Fruit fly (Drosophila melanogaster): Measurements from ENCODE around the gene GMF.

dm6 chr2L:16287602-16288392 is 15.0 kb downstream of the GMF start, which contains the start of the genes crp and pkaap:
- TF ChIP-seq Sin3A (optimal IDR thresholded peaks at IDR 0.05) = no peak
- no peak for TF ChIP-seq h (optimal IDR thresholded peaks at IDR 0.05)
- TF ChIP-seq psq (optimal IDR thresholded peaks at IDR 0.05) = no peak
- no peak for TF ChIP-seq insv (optimal IDR thresholded peaks at IDR 0.05)
- no peak for TF ChIP-seq Myc (optimal IDR thresholded peaks at IDR 0.05)
